Worm (Caenorhabditis elegans): ENCODE results near the gene fipr-9.

Gene fipr-9

DNA sequence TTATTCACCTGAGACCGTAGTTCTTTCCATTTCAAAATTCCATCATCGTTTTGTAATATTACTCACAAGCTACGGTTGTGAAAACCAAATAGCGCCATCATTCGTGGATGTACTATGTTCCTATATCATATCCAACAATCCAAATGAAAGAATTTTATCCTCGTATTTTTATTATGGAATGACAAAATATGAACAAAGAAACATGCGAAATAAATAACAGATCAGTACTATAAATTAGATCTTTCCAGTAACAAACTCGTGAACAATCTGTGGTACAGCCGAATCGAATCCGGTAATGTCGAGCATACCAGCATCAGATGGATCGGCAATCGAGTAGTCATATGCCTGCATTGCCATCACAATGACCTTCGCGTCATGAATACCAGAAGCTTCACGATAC is 31.2 kb downstream of the fipr-9 start:
- TF ChIP-seq nhr-12 (tag; optimal IDR thresholded peaks at IDR 0.05) (no peak), pha-4 (tag; optimal IDR thresholded peaks at IDR 0.05) (no peak), nhr-2 (tag; optimal IDR thresholded peaks at IDR 0.05) (no peak), M03D4.4 (tag; optimal IDR thresholded peaks at IDR 0.05) (no peak), snpc-4 (tag; optimal IDR thresholded peaks at IDR 0.05) (no peak), ceh-43 (GFP tag; optimal IDR thresholded peaks at IDR 0.05) (no peak), mab-5 (tag; optimal IDR thresholded peaks at IDR 0.05) (no peak), ceh-83 (GFP tag; optimal IDR thresholded peaks at IDR 0.05) (no peak), blmp-1 (tag; optimal IDR thresholded peaks at IDR 0.05) (no peak), elt-1 (tag; optimal IDR thresholded peaks at IDR 0.05; ENCODE audit: borderline replicate concordance, insufficient read depth) (no peak), mls-2 (tag; optimal IDR thresholded peaks at IDR 0.05) (no peak), cnd-1 (tag; optimal IDR thresholded peaks at IDR 0.05) (no peak), unc-120 (tag; optimal IDR thresholded peaks at IDR 0.05; ENCODE audit: poor library complexity, severe bottlenecking) (no peak), hlh-1 (tag; optimal IDR thresholded peaks at IDR 0.05) (no peak), nhr-237 (tag; optimal IDR thresholded peaks at IDR 0.05) (no peak), ztf-11 (tag; optimal IDR thresholded peaks at IDR 0.05) (no peak), unc-62 (GFP tag; optimal IDR thresholded peaks at IDR 0.05) (no peak)

DNA sequence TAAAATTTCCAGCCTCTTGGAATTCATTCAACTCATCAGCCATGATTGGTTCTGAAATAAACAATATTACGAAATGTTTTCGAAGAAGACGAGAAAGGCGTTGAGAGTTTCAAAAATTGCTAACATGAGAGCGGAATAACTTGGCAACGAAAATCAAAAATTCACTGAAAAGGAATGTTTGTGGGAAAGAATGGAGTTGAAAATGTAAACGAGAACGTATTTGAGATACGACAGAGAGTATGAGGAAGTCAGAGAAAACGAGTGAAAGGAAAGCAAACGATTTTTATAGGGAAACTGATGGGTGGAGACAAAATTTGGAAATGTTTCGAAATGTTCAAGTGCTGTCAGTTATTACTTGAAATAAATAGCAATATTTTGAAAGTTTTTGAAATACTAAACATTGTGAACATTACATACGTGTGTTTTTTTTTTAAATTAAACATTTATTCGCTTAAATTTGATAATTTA is 33.6 kb downstream of the fipr-9 start, which contains the start of gene rop-1:
Gene rop-1, minus strand, starts transcription at position 51 of the 468 bp plus-strand sequence.
- TF ChIP-seq sem-2 (GFP tag; optimal IDR thresholded peaks at IDR 0.05) (no peak), blmp-1 (tag; optimal IDR thresholded peaks at IDR 0.05) (no peak), pha-4 (tag; optimal IDR thresholded peaks at IDR 0.05) (no peak), snpc-4 (tag; optimal IDR thresholded peaks at IDR 0.05) (no peak), sptf-1 (tag; optimal IDR thresholded peaks at IDR 0.05) (no peak), ceh-43 (GFP tag; optimal IDR thresholded peaks at IDR 0.05) (no peak), elt-1 (tag; optimal IDR thresholded peaks at IDR 0.05; ENCODE audit: borderline replicate concordance, insufficient read depth) (no peak), lin-13 (tag; optimal IDR thresholded peaks at IDR 0.05) (no peak), unc-120 (tag; optimal IDR thresholded peaks at IDR 0.05; ENCODE audit: poor library complexity, severe bottlenecking) (no peak), drap-1 (GFP tag; optimal IDR thresholded peaks at IDR 0.05) (no peak), mep-1 (tag; optimal IDR thresholded peaks at IDR 0.05) (no peak), zip-8 (tag; optimal IDR thresholded peaks at IDR 0.05) (no peak), unc-39 (tag; optimal IDR thresholded peaks at IDR 0.05) (no peak), elt-3 (tag; optimal IDR thresholded peaks at IDR 0.05) (no peak), ceh-83 (GFP tag; optimal IDR thresholded peaks at IDR 0.05) (no peak), lsy-2 (tag; optimal IDR thresholded peaks at IDR 0.05) (no peak), tbx-8 (GFP tag; optimal IDR thresholded peaks at IDR 0.05) (no peak)

DNA sequence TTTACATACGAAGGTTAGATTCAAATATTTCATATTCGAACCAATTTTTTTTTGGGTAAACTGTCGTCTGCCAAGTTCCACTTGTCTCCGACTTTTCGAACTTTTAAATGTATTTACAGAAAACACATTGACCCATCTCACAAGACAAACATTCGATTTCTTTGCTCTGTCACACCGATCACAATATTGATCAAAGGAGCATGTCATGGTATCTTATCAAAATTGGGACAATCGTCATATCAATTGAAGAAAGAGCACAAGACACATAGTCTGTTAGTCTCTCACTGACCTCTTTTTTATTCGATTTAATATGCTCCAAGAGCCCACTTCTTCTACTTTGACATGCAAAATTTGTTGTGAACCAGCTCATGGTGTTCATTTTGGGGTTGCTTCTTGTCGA is 34.6 kb downstream of the fipr-9 start, which contains the start of gene nhr-232:
Gene nhr-232, plus strand, starts transcription at position 121 of the 400 bp plus-strand sequence.
- TF ChIP-seq unc-39 (tag; optimal IDR thresholded peaks at IDR 0.05): no peak
- no peak for TF ChIP-seq ces-1 (GFP tag; optimal IDR thresholded peaks at IDR 0.05)
- no peak for TF ChIP-seq cnd-1 (tag; optimal IDR thresholded peaks at IDR 0.05)
- no peak for TF ChIP-seq M03D4.4 (tag; optimal IDR thresholded peaks at IDR 0.05)
- TF ChIP-seq mep-1 (tag; optimal IDR thresholded peaks at IDR 0.05): no peak
- TF ChIP-seq unc-62 (GFP tag; optimal IDR thresholded peaks at IDR 0.05): no peak
- TF ChIP-seq ceh-43 (GFP tag; optimal IDR thresholded peaks at IDR 0.05): no peak
- no peak for TF ChIP-seq pha-4 (tag; optimal IDR thresholded peaks at IDR 0.05)
- TF ChIP-seq sem-2 (GFP tag; optimal IDR thresholded peaks at IDR 0.05): no peak
- no peak for TF ChIP-seq zip-8 (tag; optimal IDR thresholded peaks at IDR 0.05)
- no peak for TF ChIP-seq nhr-28 (tag; optimal IDR thresholded peaks at IDR 0.05)
- TF ChIP-seq snpc-4 (tag; optimal IDR thresholded peaks at IDR 0.05): no peak
- TF ChIP-seq ztf-11 (tag; optimal IDR thresholded peaks at IDR 0.05): no peak
- TF ChIP-seq elt-3 (tag; optimal IDR thresholded peaks at IDR 0.05): no peak
- no peak for TF ChIP-seq mls-2 (tag; optimal IDR thresholded peaks at IDR 0.05)
- no peak for TF ChIP-seq hlh-1 (tag; optimal IDR thresholded peaks at IDR 0.05)

DNA sequence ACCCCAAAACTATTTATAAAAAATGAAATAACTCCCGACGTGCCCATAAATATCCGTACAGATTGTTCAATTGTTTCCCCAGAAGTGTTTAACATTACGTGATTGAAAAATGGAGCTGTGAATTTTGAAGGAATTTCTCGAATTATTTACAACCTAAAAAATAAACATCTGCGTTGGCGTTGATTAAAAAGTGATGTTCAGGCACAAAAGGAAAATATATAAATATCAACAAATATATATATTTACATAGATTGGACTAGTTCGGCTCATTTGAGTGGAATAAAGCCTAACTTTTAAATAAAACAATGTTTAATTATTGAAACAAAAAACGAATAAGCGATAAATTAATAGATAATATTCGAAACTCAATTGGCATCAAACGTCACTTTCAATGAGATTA is 39.0 kb downstream of the fipr-9 start, which contains the start of gene sri-18:
Gene sri-18, minus strand, starts transcription at position 101 of the 400 bp plus-strand sequence.
- no peak for TF ChIP-seq flh-1 (GFP tag; optimal IDR thresholded peaks at IDR 0.05)
- TF ChIP-seq ces-1 (GFP tag; optimal IDR thresholded peaks at IDR 0.05): no peak
- TF ChIP-seq unc-39 (tag; optimal IDR thresholded peaks at IDR 0.05): no peak
- TF ChIP-seq hlh-1 (tag; optimal IDR thresholded peaks at IDR 0.05): no peak
- no peak for TF ChIP-seq unc-62 (GFP tag; optimal IDR thresholded peaks at IDR 0.05)
- TF ChIP-seq nhr-237 (tag; optimal IDR thresholded peaks at IDR 0.05): no peak
- no peak for TF ChIP-seq M03D4.4 (tag; optimal IDR thresholded peaks at IDR 0.05)
- TF ChIP-seq mep-1 (tag; optimal IDR thresholded peaks at IDR 0.05): no peak
- no peak for TF ChIP-seq ham-2 (GFP tag; optimal IDR thresholded peaks at IDR 0.05)
- no peak for TF ChIP-seq sptf-1 (tag; optimal IDR thresholded peaks at IDR 0.05)
- TF ChIP-seq tbx-8 (GFP tag; optimal IDR thresholded peaks at IDR 0.05): no peak
- TF ChIP-seq elt-3 (tag; optimal IDR thresholded peaks at IDR 0.05): no peak
- no peak for TF ChIP-seq nhr-12 (tag; optimal IDR thresholded peaks at IDR 0.05)

Measured in whole organism, mixed stage, embryonic.